Worm (Caenorhabditis elegans): ENCODE data around the gene tin-9.1.

Gene tin-9.1

DNA sequence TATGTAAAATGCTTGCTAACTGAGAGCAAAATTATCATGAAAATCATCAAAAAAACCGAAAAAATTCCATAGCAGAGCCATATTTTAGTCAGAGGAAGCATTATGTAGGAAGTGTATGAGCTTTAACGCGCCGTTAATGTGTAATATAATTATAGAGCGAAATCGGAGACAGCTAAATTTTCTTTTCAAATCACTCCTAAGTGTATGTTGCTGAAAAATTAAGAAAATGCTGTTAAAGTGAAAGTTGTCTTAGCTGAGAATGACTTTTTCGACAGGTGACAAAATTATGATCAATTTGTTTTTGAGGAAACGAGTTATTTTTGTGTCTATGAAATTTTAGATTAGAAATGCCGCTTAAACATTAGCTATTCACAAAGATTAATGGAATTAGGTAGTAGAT, 30.7 kb upstream of the tin-9.1 start, which contains the start of gene srg-50:
Gene srg-50 (minus strand): TSS at position 101 of the 400 bp plus-strand sequence.
- TF ChIP-seq alr-1 (tag; optimal IDR thresholded peaks at IDR 0.05; ENCODE audit: borderline replicate concordance) (no peak), nhr-71 (tag; optimal IDR thresholded peaks at IDR 0.05) (no peak), nhr-90 (tag; optimal IDR thresholded peaks at IDR 0.05; ENCODE audit: poor library complexity) (no peak), ceh-82 (tag; optimal IDR thresholded peaks at IDR 0.05) (no peak), irx-1 (tag; optimal IDR thresholded peaks at IDR 0.05) (no peak), F16B12.6 (tag; optimal IDR thresholded peaks at IDR 0.05) (no peak), aly-2 (tag; optimal IDR thresholded peaks at IDR 0.05) (no peak), nhr-19 (GFP tag; conservative IDR thresholded peaks at IDR 0.05) (no peak), snu-23 (GFP tag; optimal IDR thresholded peaks at IDR 0.05) (no peak), lin-13 (GFP tag; optimal IDR thresholded peaks at IDR 0.05) (no peak), xbp-1 (tag; optimal IDR thresholded peaks at IDR 0.05) (no peak)

DNA sequence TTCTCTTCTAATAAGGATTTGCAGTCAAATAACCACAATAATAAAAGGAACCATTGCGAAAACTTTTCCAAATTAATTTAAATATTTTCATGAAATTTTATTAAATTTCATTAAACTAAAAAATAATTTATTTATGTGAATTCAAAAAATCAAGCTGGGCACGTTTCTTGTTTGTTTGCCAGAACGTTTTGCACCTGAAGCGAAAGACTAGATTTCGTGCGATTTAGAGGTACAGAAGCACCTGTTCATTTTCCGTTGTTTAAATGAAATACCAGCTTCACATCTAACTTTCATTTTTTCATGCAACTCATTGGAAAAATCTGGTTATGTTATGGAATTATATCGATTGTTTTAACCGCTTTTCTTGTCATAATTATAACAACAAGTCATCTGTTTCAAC, 27.7 kb upstream of the tin-9.1 start, which contains the start of gene srg-48:
Gene srg-48 (plus strand): TSS at position 301 of the 400 bp plus-strand sequence.
- TF ChIP-seq zip-4 (GFP tag; optimal IDR thresholded peaks at IDR 0.05) (no peak), ceh-90 (tag; optimal IDR thresholded peaks at IDR 0.05) (no peak), sup-37 (GFP tag; optimal IDR thresholded peaks at IDR 0.05) (no peak), C34B4.2 (tag; optimal IDR thresholded peaks at IDR 0.05) (no peak), lin-14 (GFP tag; optimal IDR thresholded peaks at IDR 0.05) (no peak), ceh-8 (GFP tag; optimal IDR thresholded peaks at IDR 0.05) (no peak), nhr-12 (tag; optimal IDR thresholded peaks at IDR 0.05) (no peak)

DNA sequence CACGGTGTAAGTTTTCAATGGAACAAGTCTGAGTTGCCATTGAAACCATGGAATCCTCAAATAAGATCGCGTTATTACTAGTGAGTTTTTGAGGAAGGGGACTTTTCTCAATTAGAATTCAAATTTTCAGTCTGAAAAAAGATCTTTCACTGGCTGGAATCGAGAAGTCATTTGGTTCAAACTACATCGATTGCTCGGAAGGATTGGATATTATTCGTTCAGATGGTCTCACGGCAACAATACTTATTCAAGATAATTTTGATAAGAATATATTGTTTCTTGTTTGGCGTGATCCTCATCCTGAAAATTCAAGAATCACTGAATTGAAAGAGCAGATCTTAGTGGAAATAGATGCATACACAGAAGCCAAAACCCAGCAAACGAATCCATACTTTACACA, 23.0 kb upstream of the tin-9.1 start:
- TF ChIP-seq hlh-17 (GFP tag; optimal IDR thresholded peaks at IDR 0.05; ENCODE audit: borderline replicate concordance) = no peak
- TF ChIP-seq aha-1 (tag; optimal IDR thresholded peaks at IDR 0.05) = no peak
- TF ChIP-seq dsc-1 (tag; optimal IDR thresholded peaks at IDR 0.05) = no peak
- no peak for TF ChIP-seq hlh-4 (tag; optimal IDR thresholded peaks at IDR 0.05)
- no peak for TF ChIP-seq nhr-12 (tag; optimal IDR thresholded peaks at IDR 0.05)
- TF ChIP-seq mep-1 (tag; optimal IDR thresholded peaks at IDR 0.05) = no peak
- TF ChIP-seq lin-15B (tag; optimal IDR thresholded peaks at IDR 0.05) = no peak
- TF ChIP-seq unc-86 (tag; optimal IDR thresholded peaks at IDR 0.05) = no peak
- no peak for TF ChIP-seq unc-62 (GFP tag; optimal IDR thresholded peaks at IDR 0.05)
- no peak for TF ChIP-seq ceh-88 (GFP tag; IDR thresholded peaks at IDR 0.05)
- no peak for TF ChIP-seq tbx-2 (tag; optimal IDR thresholded peaks at IDR 0.05)
- no peak for TF ChIP-seq xbp-1 (tag; optimal IDR thresholded peaks at IDR 0.05)

DNA sequence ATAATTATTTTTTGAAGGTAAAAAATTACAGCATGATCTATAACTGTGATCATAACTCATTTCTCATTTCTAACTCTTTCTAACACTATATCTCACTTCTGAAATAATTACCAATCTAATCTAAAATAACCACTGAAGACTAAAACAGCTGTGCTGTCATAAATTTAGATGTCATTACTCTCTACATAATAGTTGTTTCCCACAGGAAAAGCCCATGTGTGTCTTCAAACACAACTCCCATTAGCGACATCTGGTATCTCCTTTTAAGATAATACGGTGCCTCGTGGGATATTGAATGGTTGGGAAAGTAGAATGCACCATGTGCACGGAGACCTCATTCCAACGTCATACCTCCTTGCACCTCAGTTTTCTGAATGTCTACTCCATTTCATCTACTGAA, 20.6 kb upstream of the tin-9.1 start, which contains the start of gene Y43B11AL.1:
Gene Y43B11AL.1 (plus strand): TSS at position 301 of the 400 bp plus-strand sequence.
- no peak for TF ChIP-seq fos-1 (tag; optimal IDR thresholded peaks at IDR 0.05)

DNA sequence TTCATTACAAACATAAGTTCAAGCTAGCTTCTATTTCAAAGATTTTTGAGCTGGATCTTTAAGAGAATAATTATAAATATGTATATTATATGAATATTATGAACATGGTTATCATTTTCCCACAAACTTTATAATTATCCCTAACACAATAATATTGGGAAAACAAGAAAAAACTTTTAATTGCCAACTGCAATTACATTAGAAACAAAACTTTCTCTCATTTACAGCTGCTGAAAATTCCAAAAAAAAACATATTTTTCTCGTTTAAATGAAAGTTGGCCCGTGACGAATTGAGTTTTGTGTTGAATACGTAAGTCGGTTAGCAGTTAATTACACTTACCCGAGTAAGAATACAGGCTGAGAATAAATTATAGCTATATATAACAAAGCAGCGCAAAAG, 18.3 kb upstream of the tin-9.1 start:
- TF ChIP-seq ztf-11 (tag; optimal IDR thresholded peaks at IDR 0.05) (no peak), C04F5.9 (tag; optimal IDR thresholded peaks at IDR 0.05) (no peak), nhr-11 (tag; optimal IDR thresholded peaks at IDR 0.05) (no peak), vab-15 (tag; optimal IDR thresholded peaks at IDR 0.05) (no peak)

DNA sequence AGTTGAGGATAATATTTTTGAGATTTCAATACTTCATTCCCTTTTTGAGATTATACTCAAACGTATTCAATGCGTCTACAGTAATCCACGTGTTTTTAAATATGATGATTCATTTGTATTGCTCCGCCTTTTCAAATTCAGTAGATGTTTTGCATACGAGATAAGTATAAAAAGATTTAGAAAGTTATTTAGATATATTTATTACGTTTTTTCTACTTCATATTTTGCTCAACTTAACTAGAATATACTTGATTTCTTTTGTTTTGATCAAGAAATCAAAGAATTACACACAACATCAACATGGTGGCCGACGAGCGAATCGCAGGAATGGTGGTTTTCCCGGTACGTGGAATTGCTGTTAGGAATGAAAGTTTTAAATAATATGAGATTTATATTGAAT, 13.3 kb upstream of the tin-9.1 start, which contains the start of gene srx-50:
Gene srx-50 (plus strand): TSS at position 301 of the 400 bp plus-strand sequence.
- TF ChIP-seq ces-1 (GFP tag; optimal IDR thresholded peaks at IDR 0.05) = no peak
- TF ChIP-seq ceh-63 (GFP tag; optimal IDR thresholded peaks at IDR 0.05) = no peak
- TF ChIP-seq nhr-28 (tag; optimal IDR thresholded peaks at IDR 0.05) = no peak
- TF ChIP-seq egl-27 (tag; optimal IDR thresholded peaks at IDR 0.05) = no peak
- no peak for TF ChIP-seq lir-3 (tag; optimal IDR thresholded peaks at IDR 0.05; ENCODE audit: poor library complexity)
- no peak for TF ChIP-seq dsc-1 (tag; optimal IDR thresholded peaks at IDR 0.05)
- no peak for TF ChIP-seq nhr-84 (tag; optimal IDR thresholded peaks at IDR 0.05)
- no peak for TF ChIP-seq alr-1 (tag; optimal IDR thresholded peaks at IDR 0.05; ENCODE audit: borderline replicate concordance)
- TF ChIP-seq lin-15B (tag; optimal IDR thresholded peaks at IDR 0.05) = no peak
- TF ChIP-seq snpc-4 (tag; optimal IDR thresholded peaks at IDR 0.05) = no peak
- no peak for TF ChIP-seq F16B12.6 (tag; optimal IDR thresholded peaks at IDR 0.05)
- TF ChIP-seq sup-37 (GFP tag; optimal IDR thresholded peaks at IDR 0.05) = no peak
- no peak for TF ChIP-seq mab-9 (GFP tag; IDR thresholded peaks at IDR 0.05)
- TF ChIP-seq fkh-8 (tag; optimal IDR thresholded peaks at IDR 0.05) = no peak
- TF ChIP-seq ceh-88 (GFP tag; IDR thresholded peaks at IDR 0.05) = no peak
- TF ChIP-seq Y116A8C.19 (tag; optimal IDR thresholded peaks at IDR 0.05; ENCODE audit: borderline replicate concordance) = no peak
- no peak for TF ChIP-seq unc-62 (GFP tag; optimal IDR thresholded peaks at IDR 0.05)
- TF ChIP-seq lin-14 (GFP tag; optimal IDR thresholded peaks at IDR 0.05) = no peak
- TF ChIP-seq nhr-11 (tag; optimal IDR thresholded peaks at IDR 0.05) = no peak
- no peak for TF ChIP-seq nhr-12 (tag; optimal IDR thresholded peaks at IDR 0.05)
